Fruit fly (Drosophila melanogaster): Measurements from ENCODE around the gene ppk8.
A peak's percentile ranks its signal among the peaks of the same experiment; 100 is the strongest.

The ppk8 gene

DNA sequence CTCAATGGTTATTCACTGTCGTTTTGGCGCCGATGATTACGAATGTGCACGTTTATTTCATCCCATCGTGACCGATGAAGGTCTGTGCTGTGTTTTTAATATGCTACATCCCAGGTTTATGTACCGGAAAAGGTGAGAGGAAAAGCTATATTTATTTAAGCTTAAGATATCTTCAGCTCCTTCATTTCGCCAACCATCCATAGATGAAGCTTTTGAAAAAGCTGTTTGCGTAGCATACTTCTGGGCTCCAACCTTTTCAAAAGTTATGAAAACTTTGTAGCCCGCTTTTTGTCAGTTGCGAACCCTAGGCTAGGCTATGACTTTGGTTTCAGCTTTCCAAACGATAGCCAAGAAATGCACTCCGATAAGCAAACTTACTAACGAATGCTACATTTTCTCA, 12.6 kb downstream of the ppk8 start (continued):
- TF ChIP-seq chm (GFP tag; IDR thresholded peaks at IDR 0.05) = no peak
- no peak for TF ChIP-seq eyg (GFP tag; optimal IDR thresholded peaks at IDR 0.05)
- TF ChIP-seq CG31441 (GFP tag; IDR thresholded peaks at IDR 0.05) = no peak
- no peak for TF ChIP-seq CG12236 (GFP tag; optimal IDR thresholded peaks at IDR 0.05)
- TF ChIP-seq CG33213 (GFP tag; optimal IDR thresholded peaks at IDR 0.05) = no peak
- no peak for TF ChIP-seq CG31365 (tag; optimal IDR thresholded peaks at IDR 0.05)
- no peak for TF ChIP-seq exex (tag; optimal IDR thresholded peaks at IDR 0.05)
- TF ChIP-seq lov (optimal IDR thresholded peaks at IDR 0.05) = no peak
- TF ChIP-seq lov (GFP tag; IDR thresholded peaks at IDR 0.05) = no peak
- TF ChIP-seq Lim3 (GFP tag; IDR thresholded peaks at IDR 0.05) = no peak
- TF ChIP-seq CG13296 (GFP tag; optimal IDR thresholded peaks at IDR 0.05) = no peak
- peak; percentile 16 for TF ChIP-seq B-H2 (GFP tag; optimal IDR thresholded peaks at IDR 0.05)
- TF ChIP-seq CG13424 (tag; optimal IDR thresholded peaks at IDR 0.05) = no peak
- TF ChIP-seq CG3838 (GFP tag; optimal IDR thresholded peaks at IDR 0.05) = no peak
- no peak for TF ChIP-seq ci (GFP tag; IDR thresholded peaks at IDR 0.05)
- no peak for TF ChIP-seq PHDP (tag; optimal IDR thresholded peaks at IDR 0.05)
- no peak for TF ChIP-seq CG12155 (GFP tag; optimal IDR thresholded peaks at IDR 0.05)
- TF ChIP-seq run (tag; optimal IDR thresholded peaks at IDR 0.05) = no peak
- peak; percentile 29 for TF ChIP-seq Ets97D (GFP tag; optimal IDR thresholded peaks at IDR 0.05)
- no peak for TF ChIP-seq Poxn (GFP tag; IDR thresholded peaks at IDR 0.05)
- no peak for TF ChIP-seq nerfin-2 (GFP tag; IDR thresholded peaks at IDR 0.05; ENCODE audit: partially characterized antibody)
- peak; percentile 41; the same call in 1 of the 2 replicates for TF ChIP-seq CG13287 (GFP tag; IDR thresholded peaks at IDR 0.05; ENCODE audit: partially characterized antibody)
- TF ChIP-seq HmgZ (tag; optimal IDR thresholded peaks at IDR 0.05) = peak; percentile 54
- TF ChIP-seq sim (GFP tag; IDR thresholded peaks at IDR 0.05) = no peak
- TF ChIP-seq CoRest (tag; optimal IDR thresholded peaks at IDR 0.05) = no peak
- no peak for TF ChIP-seq pho (GFP tag; optimal IDR thresholded peaks at IDR 0.05)
- TF ChIP-seq Hsf (GFP tag; optimal IDR thresholded peaks at IDR 0.05) = no peak
- TF ChIP-seq HmgD (GFP tag; optimal IDR thresholded peaks at IDR 0.05) = no peak
- TF ChIP-seq CG12659 (GFP tag; optimal IDR thresholded peaks at IDR 0.05) = peak; percentile 2
- peak; percentile 68 for TF ChIP-seq E2f2 (GFP tag; IDR thresholded peaks at IDR 0.05)
- TF ChIP-seq hb (GFP tag; IDR thresholded peaks at IDR 0.05; ENCODE audit: partially characterized antibody) = no peak
- TF ChIP-seq CG12769 (tag; optimal IDR thresholded peaks at IDR 0.05) = peak; percentile 49
- peak; percentile 68 for TF ChIP-seq CG3995 (GFP tag; optimal IDR thresholded peaks at IDR 0.05)
- peak; percentile 40 for TF ChIP-seq sens (GFP tag)
- TF ChIP-seq Usf (GFP tag; optimal IDR thresholded peaks at IDR 0.05) = no peak
- no peak for TF ChIP-seq CG11247 (GFP tag; IDR thresholded peaks at IDR 0.05)
- TF ChIP-seq aop (GFP tag; IDR thresholded peaks at IDR 0.05) = no peak
- TF ChIP-seq dmrt11E (tag; optimal IDR thresholded peaks at IDR 0.05) = no peak
- TF ChIP-seq h (optimal IDR thresholded peaks at IDR 0.05) = no peak
- TF ChIP-seq CG9609 (GFP tag; optimal IDR thresholded peaks at IDR 0.05) = no peak
- TF ChIP-seq CG32532 (GFP tag; IDR thresholded peaks at IDR 0.05) = no peak
- no peak for TF ChIP-seq sima (GFP tag; optimal IDR thresholded peaks at IDR 0.05)
- TF ChIP-seq Mes4 (GFP tag; optimal IDR thresholded peaks at IDR 0.05) = no peak
- TF ChIP-seq Ets65A (GFP tag) = no peak
- no peak for TF ChIP-seq CG18262 (tag; optimal IDR thresholded peaks at IDR 0.05)
- 0 out of 4 replicates have a peak, but pooled peaks have one; percentile 40 for TF ChIP-seq chinmo (GFP tag; IDR thresholded peaks at IDR 0.05; ENCODE audit: partially characterized antibody)
- TF ChIP-seq pnt (GFP tag; optimal IDR thresholded peaks at IDR 0.05) = no peak
- no peak for TF ChIP-seq knrl (GFP tag; IDR thresholded peaks at IDR 0.05; ENCODE audit: partially characterized antibody)
- TF ChIP-seq Pdp1 (GFP tag; optimal IDR thresholded peaks at IDR 0.05) = peak in 1 of 2 experiments; percentile 30
- no peak for TF ChIP-seq kay (GFP tag; optimal IDR thresholded peaks at IDR 0.05)
- no peak for TF ChIP-seq CG18764 (GFP tag; optimal IDR thresholded peaks at IDR 0.05)
- TF ChIP-seq CG18011 (GFP tag; optimal IDR thresholded peaks at IDR 0.05) = no peak
- no peak for TF ChIP-seq CG14710 (tag; optimal IDR thresholded peaks at IDR 0.05)
